Worm (Caenorhabditis elegans): Measurements from ENCODE around the gene srw-144.

srw-144 gene

ce11 chrV:2960894-2961293 is at the start of gene srw-144:
srw-144 (minus strand) TSS chrV:2960994.
- TF ChIP-seq ztf-29 (GFP tag; IDR thresholded peaks at IDR 0.05) = no peak
- no peak for TF ChIP-seq med-1 (GFP tag; optimal IDR thresholded peaks at IDR 0.05; ENCODE audit: insufficient read depth)
- no peak for TF ChIP-seq tab-1 (GFP tag; IDR thresholded peaks at IDR 0.05)
- TF ChIP-seq klf-2 (GFP tag; conservative IDR thresholded peaks at IDR 0.05) = no peak
- TF ChIP-seq ref-1 (GFP tag; conservative IDR thresholded peaks at IDR 0.05) = no peak
- TF ChIP-seq T22C8.4 (GFP tag; IDR thresholded peaks at IDR 0.05) = no peak
- TF ChIP-seq cog-1 (tag; optimal IDR thresholded peaks at IDR 0.05) = no peak

ce11 chrV:3010468-3010867 is 49.7 kb upstream of the srw-144 start, which contains the start of gene srw-136:
srw-136 (minus strand) TSS chrV:3010568.
- TF ChIP-seq flt-1 (GFP tag; IDR thresholded peaks at IDR 0.05) (no peak), tab-1 (GFP tag; IDR thresholded peaks at IDR 0.05) (no peak), T22C8.4 (GFP tag; IDR thresholded peaks at IDR 0.05) (no peak)

ce11 chrV:3005964-3006363 is 45.2 kb upstream of the srw-144 start, which contains the start of gene srw-112:
srw-112 (minus strand) TSS chrV:3006064.
- TF ChIP-seq ref-1 (GFP tag; conservative IDR thresholded peaks at IDR 0.05) (no peak), cog-1 (tag; optimal IDR thresholded peaks at IDR 0.05) (no peak), T22C8.4 (GFP tag; IDR thresholded peaks at IDR 0.05) (no peak), ztf-29 (GFP tag; IDR thresholded peaks at IDR 0.05) (no peak), tab-1 (GFP tag; IDR thresholded peaks at IDR 0.05) (no peak), klf-2 (GFP tag; conservative IDR thresholded peaks at IDR 0.05) (no peak), flt-1 (GFP tag; IDR thresholded peaks at IDR 0.05) (no peak), ztf-23 (GFP tag; IDR thresholded peaks at IDR 0.05) (no peak), med-1 (GFP tag; optimal IDR thresholded peaks at IDR 0.05; ENCODE audit: insufficient read depth) (no peak)

ce11 chrV:2999736-3000135 is 38.9 kb upstream of the srw-144 start, which contains the start of gene srw-119:
srw-119 (minus strand) TSS chrV:2999836.
- TF ChIP-seq tab-1 (GFP tag; IDR thresholded peaks at IDR 0.05) (no peak), flt-1 (GFP tag; IDR thresholded peaks at IDR 0.05) (no peak), klf-2 (GFP tag; conservative IDR thresholded peaks at IDR 0.05) (no peak), cog-1 (tag; optimal IDR thresholded peaks at IDR 0.05) (no peak), T22C8.4 (GFP tag; IDR thresholded peaks at IDR 0.05) (no peak), med-1 (GFP tag; optimal IDR thresholded peaks at IDR 0.05; ENCODE audit: insufficient read depth) (no peak)

- TF ChIP-seq tab-1 (GFP tag; IDR thresholded peaks at IDR 0.05) (no peak), cog-1 (tag; optimal IDR thresholded peaks at IDR 0.05) (no peak), ztf-23 (GFP tag; IDR thresholded peaks at IDR 0.05) (no peak), ztf-29 (GFP tag; IDR thresholded peaks at IDR 0.05) (no peak), klf-2 (GFP tag; conservative IDR thresholded peaks at IDR 0.05) (no peak), med-1 (GFP tag; optimal IDR thresholded peaks at IDR 0.05; ENCODE audit: insufficient read depth) (no peak), T22C8.4 (GFP tag; IDR thresholded peaks at IDR 0.05) (no peak), ref-1 (GFP tag; conservative IDR thresholded peaks at IDR 0.05) (no peak), flt-1 (GFP tag; IDR thresholded peaks at IDR 0.05) (no peak)
These were observed 35.3 kb upstream of the srw-144 start, which contains the start of gene srw-120 for ce11 chrV:2996105-2996504. srw-120 (minus strand) TSS chrV:2996205.

- TF ChIP-seq klf-2 (GFP tag; conservative IDR thresholded peaks at IDR 0.05) (no peak), flt-1 (GFP tag; IDR thresholded peaks at IDR 0.05) (no peak), tab-1 (GFP tag; IDR thresholded peaks at IDR 0.05) (no peak)
These were observed 33.0 kb upstream of the srw-144 start, which contains the start of gene srw-115 for ce11 chrV:2993816-2994215. srw-115 (minus strand) TSS chrV:2993916.

ce11 chrV:2992060-2992459 is 31.3 kb upstream of the srw-144 start:
- TF ChIP-seq T22C8.4 (GFP tag; IDR thresholded peaks at IDR 0.05) = no peak

ce11 chrV:2991485-2991884 is 30.7 kb upstream of the srw-144 start, which contains the start of gene srw-121:
srw-121 (minus strand) TSS chrV:2991585.
- TF ChIP-seq cog-1 (tag; optimal IDR thresholded peaks at IDR 0.05) = no peak
- TF ChIP-seq ref-1 (GFP tag; conservative IDR thresholded peaks at IDR 0.05) = no peak
- TF ChIP-seq ztf-29 (GFP tag; IDR thresholded peaks at IDR 0.05) = no peak
- no peak for TF ChIP-seq T22C8.4 (GFP tag; IDR thresholded peaks at IDR 0.05)
- no peak for TF ChIP-seq tab-1 (GFP tag; IDR thresholded peaks at IDR 0.05)
- TF ChIP-seq med-1 (GFP tag; optimal IDR thresholded peaks at IDR 0.05; ENCODE audit: insufficient read depth) = no peak
- TF ChIP-seq klf-2 (GFP tag; conservative IDR thresholded peaks at IDR 0.05) = no peak
- no peak for TF ChIP-seq ztf-23 (GFP tag; IDR thresholded peaks at IDR 0.05)
- TF ChIP-seq flt-1 (GFP tag; IDR thresholded peaks at IDR 0.05) = no peak

- TF ChIP-seq ref-1 (GFP tag; conservative IDR thresholded peaks at IDR 0.05) (no peak), tab-1 (GFP tag; IDR thresholded peaks at IDR 0.05) (no peak), ztf-23 (GFP tag; IDR thresholded peaks at IDR 0.05) (no peak), cog-1 (tag; optimal IDR thresholded peaks at IDR 0.05) (no peak), klf-2 (GFP tag; conservative IDR thresholded peaks at IDR 0.05) (no peak), ztf-29 (GFP tag; IDR thresholded peaks at IDR 0.05) (no peak), med-1 (GFP tag; optimal IDR thresholded peaks at IDR 0.05; ENCODE audit: insufficient read depth) (no peak), flt-1 (GFP tag; IDR thresholded peaks at IDR 0.05) (no peak), T22C8.4 (GFP tag; IDR thresholded peaks at IDR 0.05) (no peak)
These were observed 26.6 kb upstream of the srw-144 start, which contains the start of gene srh-85 for ce11 chrV:2987407-2987806. srh-85 (minus strand) TSS chrV:2987507.

- no peak for TF ChIP-seq T22C8.4 (GFP tag; IDR thresholded peaks at IDR 0.05)
- TF ChIP-seq ztf-29 (GFP tag; IDR thresholded peaks at IDR 0.05) = no peak
- no peak for TF ChIP-seq ztf-23 (GFP tag; IDR thresholded peaks at IDR 0.05)
- no peak for TF ChIP-seq flt-1 (GFP tag; IDR thresholded peaks at IDR 0.05)
- no peak for TF ChIP-seq klf-2 (GFP tag; conservative IDR thresholded peaks at IDR 0.05)
- TF ChIP-seq cog-1 (tag; optimal IDR thresholded peaks at IDR 0.05) = no peak
- TF ChIP-seq tab-1 (GFP tag; IDR thresholded peaks at IDR 0.05) = no peak
- no peak for TF ChIP-seq ref-1 (GFP tag; conservative IDR thresholded peaks at IDR 0.05)
- TF ChIP-seq med-1 (GFP tag; optimal IDR thresholded peaks at IDR 0.05; ENCODE audit: insufficient read depth) = no peak
These were observed 24.5 kb upstream of the srw-144 start, which contains the start of gene srw-139 for ce11 chrV:2985309-2985708. srw-139 (minus strand) TSS chrV:2985409.
